Worm (Caenorhabditis elegans) whole organism, mixed stage, embryonic: Measurements from ENCODE around the gene elo-8.

Experiments used
- ham-2 ChIP-seq: fragments of 200-800 bp; sonication (Bioruptor generic); optimal IDR thresholded peaks from 2 replicates; lab custom pipeline; 2018; ENCODE audit warnings: mild to moderate bottlenecking, missing genetic modification characterization, missing compliant biosample characterization
- lin-13 ChIP-seq: fragments of 150-350 bp; optimal IDR thresholded peaks from 2 replicates; lab custom pipeline; 2014; ENCODE audit warnings: missing biosample characterization, missing genetic modification characterization
- nhr-237 ChIP-seq: fragments of 150-350 bp; optimal IDR thresholded peaks from 2 replicates; lab custom pipeline; 2014; ENCODE audit warnings: missing biosample characterization, missing genetic modification characterization
- unc-62 ChIP-seq: fragments of 150-350 bp; optimal IDR thresholded peaks from 2 replicates; lab custom pipeline; 2014; ENCODE audit warnings: missing biosample characterization, missing genetic modification reagents, missing genetic modification characterization
- ztf-11 ChIP-seq: fragments of 150-350 bp; optimal IDR thresholded peaks from 2 replicates; lab custom pipeline; 2014; ENCODE audit warnings: missing biosample characterization, missing genetic modification characterization

DNA sequence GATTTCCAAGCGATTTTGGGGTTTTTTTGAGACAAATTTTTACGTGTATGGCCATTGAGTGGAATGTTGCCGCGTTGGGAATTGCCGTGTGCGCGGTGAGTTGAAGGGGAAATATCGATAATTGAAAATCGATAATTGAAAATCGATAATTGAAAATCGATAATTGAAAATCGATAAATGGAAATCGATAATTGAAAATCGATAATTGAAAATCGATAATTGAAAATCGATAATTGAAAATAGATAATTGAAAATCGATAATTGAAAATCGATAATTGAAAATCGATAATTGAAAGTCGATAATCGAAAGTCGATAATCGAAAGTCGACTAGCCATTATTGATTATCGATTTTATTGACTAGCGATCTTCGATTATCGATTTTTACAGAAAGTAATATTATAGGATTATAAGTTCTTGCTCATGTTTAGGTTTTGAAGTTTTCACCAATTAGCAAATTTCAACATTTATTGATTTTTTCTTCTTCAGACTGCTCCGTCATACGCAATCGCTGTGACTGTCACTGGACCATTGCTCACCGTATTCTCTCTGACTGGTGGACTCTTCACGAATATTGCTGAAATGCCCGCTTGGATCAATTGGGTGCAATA lies 10.2 kb downstream of the elo-8 start:
- TF ChIP-seq ztf-11 (tag; lab: Kevin White, UChicago) (no peak), unc-62 (GFP tag; lab: Kevin White, UChicago) (no peak), lin-13 (tag; lab: Kevin White, UChicago) (no peak), ham-2 (GFP tag; lab: Kevin White, UChicago) (no peak), nhr-237 (tag; lab: Kevin White, UChicago) (no peak)
